Worm (Caenorhabditis elegans) whole organism, young adult: ENCODE data around the gene W01A11.1.
A peak's percentile ranks its signal among the peaks of the same experiment; 100 is the strongest.

Source experiments
- B0035.1 ChIP-seq: sonication (generic microtip); optimal IDR thresholded peaks from 2 replicates; lab custom pipeline; 2016; ENCODE audit warnings: missing genetic modification characterization, mild to moderate bottlenecking, missing compliant biosample characterization, missing genotype, missing genetic modification reagents
- B0261.1 ChIP-seq: sonication (generic microtip); optimal IDR thresholded peaks from 2 replicates; lab custom pipeline; 2016; ENCODE audit warnings: mild to moderate bottlenecking, missing genetic modification characterization, moderate library complexity, missing compliant biosample characterization
- C06A6.2 ChIP-seq: fragments of 200-800 bp; sonication (Bioruptor generic); conservative IDR thresholded peaks from 2 replicates; pipeline ENCODE4 v1.3.6; 2022; ENCODE audit warnings: missing genetic modification characterization, missing compliant biosample characterization
- F22D6.2 ChIP-seq: sonication (generic microtip); optimal IDR thresholded peaks from 2 replicates; lab custom pipeline; 2016; ENCODE audit warnings: mild to moderate bottlenecking, missing genetic modification characterization, missing compliant biosample characterization
- F23B12.7 ChIP-seq: sonication (generic microtip); optimal IDR thresholded peaks from 2 replicates; lab custom pipeline; 2017; ENCODE audit warnings: missing genetic modification characterization, mild to moderate bottlenecking, missing compliant biosample characterization, antibody characterized with exemption, moderate library complexity; ENCODE audit not compliant: insufficient read depth
- F33H1.4 ChIP-seq: fragments of 200-800 bp; sonication (Bioruptor generic); IDR thresholded peaks from 2 replicates; pipeline ENCODE4 v1.3.6; 2022; ENCODE audit warnings: missing genetic modification reagents, missing genetic modification characterization, missing compliant biosample characterization
- F57C9.4 ChIP-seq: sonication (generic microtip); optimal IDR thresholded peaks from 2 replicates; lab custom pipeline; 2017; ENCODE audit warnings: mild to moderate bottlenecking, missing genetic modification characterization, missing compliant biosample characterization
- K12H6.12 ChIP-seq: fragments of 200-800 bp; sonication (Bioruptor generic); optimal IDR thresholded peaks from 2 replicates; lab custom pipeline; 2018; ENCODE audit warnings: mild to moderate bottlenecking, missing genetic modification characterization, missing compliant biosample characterization
- T07F8.4 ChIP-seq: sonication (generic microtip); optimal IDR thresholded peaks from 2 replicates; lab custom pipeline; 2016; ENCODE audit warnings: mild to moderate bottlenecking, missing genetic modification characterization, moderate library complexity, missing compliant biosample characterization
- Y53F4B.3 ChIP-seq: fragments of 200-800 bp; sonication (Bioruptor generic); IDR thresholded peaks from 2 replicates; pipeline ENCODE4 v1.3.6; 2022; ENCODE audit warnings: missing genetic modification reagents, missing genetic modification characterization, missing compliant biosample characterization
- Y53G8AR.9 ChIP-seq: fragments of 200-800 bp; sonication (Bioruptor generic); conservative IDR thresholded peaks from 2 replicates; pipeline ENCODE4 v1.3.6; 2022; ENCODE audit warnings: missing genetic modification reagents, missing genetic modification characterization, missing compliant biosample characterization
- Y67H2A.10 ChIP-seq: fragments of 200-800 bp; sonication (Bioruptor generic); conservative IDR thresholded peaks from 2 replicates; pipeline ENCODE4 v1.3.6; 2022; ENCODE audit warnings: missing genetic modification reagents, missing genetic modification characterization, missing compliant biosample characterization
- Y95B8A.8 ChIP-seq: fragments of 200-800 bp; sonication (Bioruptor generic); IDR thresholded peaks from 2 replicates; pipeline ENCODE4 v1.3.6; 2022; ENCODE audit warnings: missing genetic modification reagents, missing genetic modification characterization, missing compliant biosample characterization
- ZK185.1 ChIP-seq: sonication (generic microtip); optimal IDR thresholded peaks from 2 replicates; lab custom pipeline; 2016; ENCODE audit warnings: mild to moderate bottlenecking, missing genetic modification characterization, missing compliant biosample characterization; ENCODE audit not compliant: poor library complexity, severe bottlenecking
- ama-1 ChIP-seq, 3 experiments: fragments of 150-350 bp in 1 of 3; sonication (generic microtip) in 2 of 3; optimal IDR thresholded peaks; 2 replicates each; lab custom pipeline; 2014 to 2018; ENCODE audit warnings: missing biosample characterization in 2 of 3, missing genetic modification characterization in 2 of 3, missing genetic modification reagents in 2 of 3
- attf-5 ChIP-seq: fragments of 200-800 bp; sonication (Bioruptor generic); optimal IDR thresholded peaks from 2 replicates; lab custom pipeline; 2018; ENCODE audit warnings: mild to moderate bottlenecking, missing genetic modification characterization, missing compliant biosample characterization
- cebp-2 ChIP-seq: fragments of 200-800 bp; sonication (Bioruptor generic); IDR thresholded peaks from 2 replicates; pipeline ENCODE4 v1.3.6; 2022; ENCODE audit warnings: missing genetic modification characterization, missing compliant biosample characterization
- ceh-100 ChIP-seq: fragments of 200-800 bp; sonication (Bioruptor generic); IDR thresholded peaks from 2 replicates; pipeline ENCODE4 v1.3.6; 2022; ENCODE audit warnings: missing genetic modification reagents, missing genetic modification characterization, missing compliant biosample characterization
- ceh-27 ChIP-seq: fragments of 200-800 bp; sonication (Bioruptor generic); optimal IDR thresholded peaks from 2 replicates; lab custom pipeline; 2018; ENCODE audit warnings: mild to moderate bottlenecking, missing genetic modification characterization, moderate library complexity, missing compliant biosample characterization
- ceh-91 ChIP-seq: fragments of 200-800 bp; sonication (Bioruptor generic); IDR thresholded peaks from 2 replicates; pipeline ENCODE4 v1.3.6; 2022; ENCODE audit warnings: missing genetic modification reagents, missing genetic modification characterization, missing compliant biosample characterization
- die-1 ChIP-seq: sonication (generic microtip); optimal IDR thresholded peaks from 2 replicates; lab custom pipeline; 2016; ENCODE audit warnings: missing genotype, mild to moderate bottlenecking, missing genetic modification characterization, missing compliant biosample characterization
- dox-1 ChIP-seq: fragments of 200-800 bp; sonication (Bioruptor generic); IDR thresholded peaks from 2 replicates; pipeline ENCODE4 v1.3.6; 2022; ENCODE audit warnings: missing genetic modification reagents, missing genetic modification characterization, missing compliant biosample characterization
- dpff-1 ChIP-seq: sonication (generic microtip); optimal IDR thresholded peaks from 2 replicates; lab custom pipeline; 2017; ENCODE audit warnings: mild to moderate bottlenecking, missing genetic modification characterization, missing compliant biosample characterization
- efl-1 ChIP-seq: fragments of 150-350 bp; optimal IDR thresholded peaks from 2 replicates; lab custom pipeline; 2014; ENCODE audit warnings: missing biosample characterization, missing genetic modification reagents, missing genetic modification characterization
- egl-44 ChIP-seq: fragments of 200-800 bp; sonication (Bioruptor generic); IDR thresholded peaks from 2 replicates; pipeline ENCODE4 v1.3.6; 2022; ENCODE audit warnings: missing genetic modification reagents, missing genetic modification characterization, missing compliant biosample characterization
- fkh-3 ChIP-seq: sonication (generic microtip); optimal IDR thresholded peaks from 2 replicates; lab custom pipeline; 2016; ENCODE audit warnings: mild to moderate bottlenecking, missing genetic modification characterization, missing compliant biosample characterization
- gei-17 ChIP-seq: fragments of 200-800 bp; sonication (Bioruptor generic); optimal IDR thresholded peaks from 2 replicates; lab custom pipeline; 2018; ENCODE audit warnings: mild to moderate bottlenecking, missing genetic modification characterization, missing compliant biosample characterization
- him-1 ChIP-seq: sonication (generic microtip); optimal IDR thresholded peaks from 2 replicates; lab custom pipeline; 2016; ENCODE audit warnings: missing genotype, missing genetic modification reagents, missing genetic modification characterization, missing compliant biosample characterization
- hmg-1.2 ChIP-seq: fragments of 200-800 bp; sonication (Bioruptor generic); IDR thresholded peaks from 2 replicates; pipeline ENCODE4 v1.3.6; 2022; ENCODE audit warnings: missing genetic modification reagents, missing genetic modification characterization, missing compliant biosample characterization
- lir-1 ChIP-seq: fragments of 200-800 bp; sonication (Bioruptor generic); conservative IDR thresholded peaks from 2 replicates; pipeline ENCODE4 v1.3.6; 2022; ENCODE audit warnings: missing genetic modification reagents, missing genetic modification characterization, missing compliant biosample characterization
- lsy-27 ChIP-seq: sonication (generic microtip); optimal IDR thresholded peaks from 2 replicates; lab custom pipeline; 2017; ENCODE audit warnings: missing genetic modification characterization, mild to moderate bottlenecking, missing compliant biosample characterization, antibody characterized with exemption, missing genotype, borderline replicate concordance; ENCODE audit not compliant: insufficient read depth
- madf-3 ChIP-seq: fragments of 200-800 bp; sonication (Bioruptor generic); IDR thresholded peaks from 2 replicates; pipeline ENCODE4 v1.3.6; 2022; ENCODE audit warnings: missing genetic modification reagents, missing genetic modification characterization, missing compliant biosample characterization
- madf-6 ChIP-seq: fragments of 200-800 bp; sonication (Bioruptor generic); IDR thresholded peaks from 2 replicates; pipeline ENCODE4 v1.3.6; 2022; ENCODE audit warnings: missing genetic modification reagents, missing genetic modification characterization, missing compliant biosample characterization
- mes-4 ChIP-seq: sonication (generic microtip); optimal IDR thresholded peaks from 2 replicates; lab custom pipeline; 2016; ENCODE audit warnings: missing genotype, missing genetic modification characterization, missing compliant biosample characterization
- mxl-1 ChIP-seq: sonication (generic microtip); optimal IDR thresholded peaks from 2 replicates; lab custom pipeline; 2016; ENCODE audit warnings: missing genetic modification characterization, missing compliant biosample characterization
- nfyb-1 ChIP-seq: fragments of 200-800 bp; sonication (Bioruptor generic); IDR thresholded peaks from 2 replicates; pipeline ENCODE4 v1.3.6; 2022; ENCODE audit warnings: missing genetic modification reagents, missing genetic modification characterization, missing compliant biosample characterization
- nhr-120 ChIP-seq: fragments of 200-800 bp; sonication (Bioruptor generic); IDR thresholded peaks from 2 replicates; pipeline ENCODE4 v1.3.6; 2022; ENCODE audit warnings: missing genetic modification characterization, missing compliant biosample characterization
- nhr-80 ChIP-seq: sonication (generic microtip); optimal IDR thresholded peaks from 2 replicates; lab custom pipeline; 2016; ENCODE audit warnings: missing genetic modification characterization, missing compliant biosample characterization
- pbrm-1 ChIP-seq: fragments of 200-800 bp; sonication (Bioruptor generic); IDR thresholded peaks from 2 replicates; pipeline ENCODE4 v1.3.6; 2022; ENCODE audit warnings: missing genetic modification reagents, missing genetic modification characterization, missing compliant biosample characterization
- pha-4 ChIP-seq: fragments of 150-350 bp; sonication (generic microtip); optimal IDR thresholded peaks from 2 replicates; lab custom pipeline; 2014; ENCODE audit warnings: missing biosample characterization, missing genetic modification reagents, missing genetic modification characterization
- rcor-1 ChIP-seq: fragments of 200-800 bp; sonication (Bioruptor generic); IDR thresholded peaks from 2 replicates; pipeline ENCODE4 v1.3.6; 2022; ENCODE audit warnings: missing genetic modification reagents, missing genetic modification characterization, missing compliant biosample characterization
- sdz-38 ChIP-seq: sonication (generic microtip); optimal IDR thresholded peaks from 2 replicates; lab custom pipeline; 2016; ENCODE audit warnings: missing genotype, missing genetic modification characterization, missing compliant biosample characterization
- snpc-1.3 ChIP-seq: sonication (generic microtip); optimal IDR thresholded peaks from 2 replicates; lab custom pipeline; 2017; ENCODE audit warnings: missing genetic modification characterization, mild to moderate bottlenecking, missing compliant biosample characterization, antibody characterized with exemption, moderate library complexity, missing genotype, missing genetic modification reagents; ENCODE audit not compliant: insufficient read depth
- sptf-2 ChIP-seq: fragments of 200-800 bp; sonication (Bioruptor generic); optimal IDR thresholded peaks from 2 replicates; lab custom pipeline; 2018; ENCODE audit warnings: mild to moderate bottlenecking, missing genetic modification characterization, missing compliant biosample characterization
- unc-62 ChIP-seq: fragments of 150-350 bp; optimal IDR thresholded peaks from 2 replicates; lab custom pipeline; 2014; ENCODE audit warnings: missing biosample characterization, missing genetic modification reagents, missing genetic modification characterization
- ztf-18 ChIP-seq: sonication (generic microtip); optimal IDR thresholded peaks from 2 replicates; lab custom pipeline; 2016; ENCODE audit warnings: missing genotype, mild to moderate bottlenecking, missing genetic modification characterization, missing compliant biosample characterization
- ztf-25 ChIP-seq: fragments of 200-800 bp; sonication (Bioruptor generic); IDR thresholded peaks from 2 replicates; pipeline ENCODE4 v1.3.6; 2022; ENCODE audit warnings: missing genetic modification reagents, missing genetic modification characterization, missing compliant biosample characterization

The W01A11.1 gene

DNA sequence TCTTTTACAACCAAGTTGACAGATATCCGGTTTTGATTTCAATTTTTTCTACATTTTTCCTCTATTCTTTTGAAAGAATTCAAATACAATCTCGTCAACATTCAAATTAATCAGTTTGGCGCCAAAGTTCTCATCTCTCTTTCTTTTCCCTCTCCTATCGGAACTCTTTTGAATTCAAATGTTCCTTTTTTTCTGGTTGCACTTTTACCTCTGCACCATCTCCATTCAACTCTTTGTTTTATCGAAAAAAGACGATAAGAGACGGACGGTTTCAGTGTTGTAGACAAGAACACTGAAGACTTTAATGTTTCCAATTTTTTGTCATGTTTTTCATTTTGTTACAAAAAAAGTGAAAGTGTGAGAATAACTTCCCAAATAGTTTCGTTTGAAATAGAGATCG lies 23.0 kb upstream of the W01A11.1 start:
- no peak for TF ChIP-seq unc-62 (GFP tag; lab: Kevin White, UChicago)
- TF ChIP-seq B0035.1 (tag; lab: Kevin White, UChicago): no peak
- TF ChIP-seq attf-5 (GFP tag; lab: Kevin White, UChicago): peak; percentile 11
- no peak for TF ChIP-seq ztf-25 (GFP tag; lab: Robert Waterston, UW)
- TF ChIP-seq nhr-80 (tag; lab: Kevin White, UChicago): peak; percentile 90
- TF ChIP-seq K12H6.12 (tag; lab: Kevin White, UChicago): no peak
- no peak for TF ChIP-seq Y53F4B.3

DNA sequence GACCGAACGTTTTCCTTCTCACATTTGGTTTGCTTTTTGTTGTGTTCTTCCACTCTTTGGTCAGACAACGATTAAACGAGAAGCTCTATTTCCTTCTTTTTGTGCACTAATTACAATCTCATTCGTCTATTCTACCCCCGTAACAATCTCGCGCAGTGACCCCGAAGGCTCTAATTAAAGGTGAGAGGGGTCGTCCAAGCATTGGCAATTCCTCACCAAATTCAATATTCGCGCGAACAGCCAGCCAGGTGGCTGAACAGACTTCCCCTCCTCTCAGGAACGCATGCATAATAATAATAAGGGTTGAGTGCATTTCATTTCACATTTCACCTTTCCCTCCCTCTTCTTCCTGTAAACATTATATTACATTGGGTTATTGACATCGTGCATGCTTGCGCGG lies 13.9 kb upstream of the W01A11.1 start:
- TF ChIP-seq ZK185.1 (tag; lab: Kevin White, UChicago): no peak
- no peak for TF ChIP-seq madf-3 (GFP tag; lab: Robert Waterston, UW)
- TF ChIP-seq cebp-2 (GFP tag; lab: Robert Waterston, UW): no peak
- no peak for TF ChIP-seq ztf-25 (GFP tag; lab: Robert Waterston, UW)
- no peak for TF ChIP-seq ceh-91 (GFP tag; lab: Robert Waterston, UW)
- TF ChIP-seq pha-4 (tag; lab: Kevin White, UChicago): no peak
- no peak for TF ChIP-seq ztf-18 (tag; lab: Kevin White, UChicago)
- no peak for TF ChIP-seq F57C9.4 (tag; lab: Kevin White, UChicago)
- TF ChIP-seq ceh-27: no peak
- no peak for TF ChIP-seq hmg-1.2
- no peak for TF ChIP-seq pbrm-1
- TF ChIP-seq gei-17 (GFP tag; lab: Kevin White, UChicago): no peak
- TF ChIP-seq Y95B8A.8 (GFP tag; lab: Robert Waterston, UW): no peak
- TF ChIP-seq Y67H2A.10 (GFP tag; lab: Robert Waterston, UW): no peak
- TF ChIP-seq rcor-1: no peak
- TF ChIP-seq ama-1 (optimal IDR thresholded peaks at IDR 0.05; lab: Kevin White, UChicago): no peak
- no peak for TF ChIP-seq ama-1 (GFP tag; optimal IDR thresholded peaks at IDR 0.05; lab: Kevin White, UChicago)
- no peak for TF ChIP-seq egl-44
- TF ChIP-seq F22D6.2 (tag; lab: Kevin White, UChicago): no peak
- TF ChIP-seq mxl-1 (tag; lab: Kevin White, UChicago): no peak

DNA sequence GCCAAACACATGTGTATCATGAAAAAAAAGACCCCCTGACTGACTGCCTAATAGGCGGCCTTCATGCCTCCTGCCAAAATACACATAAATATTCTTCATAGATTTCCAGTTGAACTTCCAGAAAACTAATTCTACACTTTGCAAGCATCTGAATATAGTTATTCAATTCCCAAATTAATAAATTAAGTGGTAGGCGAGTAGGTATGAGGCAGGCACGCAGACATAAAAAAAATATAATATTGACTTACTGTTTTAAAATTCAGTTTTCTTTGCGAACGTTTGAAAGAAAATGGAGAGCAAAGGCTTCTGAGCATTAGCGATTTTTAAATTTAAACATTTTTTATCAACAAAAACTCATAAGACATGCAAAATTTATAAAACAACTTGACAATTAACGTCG lies 11.1 kb upstream of the W01A11.1 start:
- no peak for TF ChIP-seq nhr-120 (GFP tag; lab: Robert Waterston, UW)
- no peak for TF ChIP-seq madf-3 (GFP tag; lab: Robert Waterston, UW)
- TF ChIP-seq madf-6 (GFP tag; lab: Robert Waterston, UW): no peak
- TF ChIP-seq ceh-100 (GFP tag; lab: Robert Waterston, UW): no peak
- no peak for TF ChIP-seq dpff-1
- TF ChIP-seq nfyb-1: 0 out of 2 replicates have a peak, but pooled peaks have one; percentile 32
- 0 out of 2 replicates have a peak, but pooled peaks have one; percentile 26 for TF ChIP-seq Y53G8AR.9
- no peak for TF ChIP-seq F33H1.4 (GFP tag; lab: Robert Waterston, UW)
- TF ChIP-seq dox-1 (GFP tag; lab: Robert Waterston, UW): peak; percentile 22; the same call in 1 of the 2 replicates
- no peak for TF ChIP-seq him-1 (tag; lab: Kevin White, UChicago)
- TF ChIP-seq die-1 (tag; lab: Kevin White, UChicago): no peak
- no peak for TF ChIP-seq lir-1 (GFP tag; lab: Robert Waterston, UW)
- no peak for TF ChIP-seq mes-4 (tag; lab: Kevin White, UChicago)
- TF ChIP-seq C06A6.2 (GFP tag; lab: Robert Waterston, UW): no peak
- no peak for TF ChIP-seq sptf-2 (GFP tag; lab: Kevin White, UChicago)
- TF ChIP-seq snpc-1.3 (tag; lab: Kevin White, UChicago): no peak
- TF ChIP-seq efl-1: no peak
- no peak for TF ChIP-seq B0261.1 (tag; lab: Kevin White, UChicago)
- no peak for TF ChIP-seq lsy-27
- TF ChIP-seq sdz-38: no peak
- no peak for TF ChIP-seq T07F8.4
- no peak for TF ChIP-seq F23B12.7 (tag; lab: Kevin White, UChicago)
- TF ChIP-seq F57C9.4 (tag; lab: Kevin White, UChicago): no peak
- no peak for TF ChIP-seq fkh-3 (tag; lab: Kevin White, UChicago)
